Fruit fly (Drosophila melanogaster) whole organism: ENCODE results near the gene Cyp4c3.

Source experiments
- CG8478 ChIP-seq: fragments of >200 bp; optimal IDR thresholded peaks from 2 replicates; lab custom pipeline; 2018; ENCODE audit warnings: inconsistent platforms
- EcR ChIP-seq, 2 experiments: fragments of >200 bp; optimal IDR thresholded peaks; 2 replicates each; lab custom pipeline; 2017; ENCODE audit warnings: missing biosample characterization in 2 of 2, missing genetic modification characterization in 2 of 2, missing genetic modification reagents in 2 of 2
- psq ChIP-seq: fragments of >200 bp; optimal IDR thresholded peaks from 2 replicates; lab custom pipeline; 2017
- usp ChIP-seq: fragments of >200 bp; optimal IDR thresholded peaks from 2 replicates; lab custom pipeline; 2017; ENCODE audit warnings: missing biosample characterization, missing genetic modification characterization, mixed read lengths

dm6 chr3R:30860561-30860928 lies 33.3 kb upstream of the Cyp4c3 start:
- TF ChIP-seq CG8478 (lab: Kevin White, UChicago): no peak
- TF ChIP-seq usp (GFP tag; lab: Kevin White, UChicago): no peak
- no peak for TF ChIP-seq psq
- no peak for TF ChIP-seq EcR (GFP tag; optimal IDR thresholded peaks at IDR 0.05; lab: Kevin White, UChicago)
